Worm (Caenorhabditis elegans) whole organism, L1 larva: Measurements from ENCODE around the gene lips-17.

Source experiments
- C34B4.2 ChIP-seq: sonication (generic microtip); optimal IDR thresholded peaks from 2 replicates; lab custom pipeline; 2017; ENCODE audit warnings: mild to moderate bottlenecking, missing genetic modification characterization, missing compliant biosample characterization
- F16B12.6 ChIP-seq: fragments of 150-350 bp; optimal IDR thresholded peaks from 2 replicates; lab custom pipeline; 2014; ENCODE audit warnings: missing biosample characterization, missing genetic modification characterization
- Y116A8C.19 ChIP-seq: sonication (generic microtip); optimal IDR thresholded peaks from 2 replicates; lab custom pipeline; 2016; ENCODE audit warnings: missing compliant biosample characterization, missing genetic modification characterization, borderline replicate concordance
- aha-1 ChIP-seq: fragments of 150-350 bp; optimal IDR thresholded peaks from 2 replicates; lab custom pipeline; 2014; ENCODE audit warnings: missing biosample characterization, missing genetic modification characterization
- alr-1 ChIP-seq: fragments of 200-800 bp; sonication (Bioruptor generic); optimal IDR thresholded peaks from 2 replicates; lab custom pipeline; 2018; ENCODE audit warnings: borderline replicate concordance, mild to moderate bottlenecking, missing genetic modification characterization, missing compliant biosample characterization
- aly-2 ChIP-seq: fragments of 150-350 bp; optimal IDR thresholded peaks from 2 replicates; lab custom pipeline; 2014; ENCODE audit warnings: missing biosample characterization, missing genetic modification characterization
- blmp-1 ChIP-seq: fragments of 150-350 bp; optimal IDR thresholded peaks from 2 replicates; lab custom pipeline; 2014; ENCODE audit warnings: missing biosample characterization, missing genetic modification characterization
- ceh-90 ChIP-seq: sonication (generic microtip); optimal IDR thresholded peaks from 2 replicates; lab custom pipeline; 2016; ENCODE audit warnings: missing genetic modification characterization, missing compliant biosample characterization
- ces-1 ChIP-seq: fragments of 150-350 bp; optimal IDR thresholded peaks from 2 replicates; lab custom pipeline; 2014; ENCODE audit warnings: missing biosample characterization, missing genetic modification reagents, missing genetic modification characterization
- dpl-1 ChIP-seq, 3 experiments: fragments of 150-350 bp in 2 of 3; sonication (generic microtip) in 1 of 3; optimal IDR thresholded peaks; 2 replicates each; lab custom pipeline; 2014 to 2017; ENCODE audit warnings: missing biosample characterization in 3 of 3, missing genetic modification characterization in 3 of 3, missing genetic modification reagents in 3 of 3
- efl-1 ChIP-seq, 4 experiments: fragments of 150-350 bp; optimal IDR thresholded peaks in 3 of 4; peaks in 1 of 4; 1 replicate in 1 of 4; 2 replicates in 3 of 4; lab custom pipeline; 2014; ENCODE audit warnings: missing biosample characterization in 2 of 4, missing genetic modification characterization in 2 of 4, missing genetic modification reagents in 2 of 4
- efl-3 ChIP-seq: fragments of 200-800 bp; sonication (Bioruptor generic); optimal IDR thresholded peaks from 2 replicates; lab custom pipeline; 2018; ENCODE audit warnings: mild to moderate bottlenecking, missing genetic modification characterization, missing compliant biosample characterization
- elt-2 ChIP-seq: sonication (generic microtip); optimal IDR thresholded peaks from 2 replicates; lab custom pipeline; 2016; ENCODE audit warnings: missing genetic modification characterization, mild to moderate bottlenecking, inconsistent platforms, missing compliant biosample characterization, missing genetic modification reagents
- fkh-4 ChIP-seq: sonication (generic microtip); optimal IDR thresholded peaks from 2 replicates; lab custom pipeline; 2016; ENCODE audit warnings: missing compliant biosample characterization, missing genetic modification characterization, borderline replicate concordance
- grh-1 ChIP-seq: fragments of 200-800 bp; sonication (Bioruptor generic); IDR thresholded peaks from 2 replicates; pipeline ENCODE4 v1.3.6; 2022; ENCODE audit warnings: missing genetic modification reagents, missing genetic modification characterization, missing compliant biosample characterization
- hpl-2 ChIP-seq: fragments of 150-350 bp; optimal IDR thresholded peaks from 2 replicates; lab custom pipeline; 2014; ENCODE audit warnings: missing biosample characterization, missing genetic modification reagents, missing genetic modification characterization
- irx-1 ChIP-seq: sonication (generic microtip); optimal IDR thresholded peaks from 2 replicates; lab custom pipeline; 2016; ENCODE audit warnings: missing genetic modification characterization, missing compliant biosample characterization
- isw-1 ChIP-seq: fragments of 200-800 bp; sonication (Bioruptor generic); IDR thresholded peaks from 2 replicates; pipeline ENCODE4 v1.3.6; 2022; ENCODE audit warnings: missing genetic modification characterization, missing compliant biosample characterization
- jun-1 ChIP-seq: fragments of 150-350 bp; optimal IDR thresholded peaks from 2 replicates; lab custom pipeline; 2014; ENCODE audit warnings: missing biosample characterization, missing genetic modification reagents, missing genetic modification characterization
- lin-15B ChIP-seq: fragments of 150-350 bp; sonication (generic microtip); optimal IDR thresholded peaks from 3 replicates; lab custom pipeline; 2014; ENCODE audit warnings: missing biosample characterization, missing genetic modification characterization
- lin-35 ChIP-seq, 2 experiments: fragments of 150-350 bp; optimal IDR thresholded peaks; 2 replicates each; lab custom pipeline; 2014; ENCODE audit warnings: missing biosample characterization in 2 of 2, missing genetic modification characterization in 2 of 2, missing genetic modification reagents in 2 of 2
- lir-3 ChIP-seq: sonication (generic microtip); optimal IDR thresholded peaks from 2 replicates; lab custom pipeline; 2016; ENCODE audit warnings: mild to moderate bottlenecking, missing genetic modification characterization, moderate library complexity, missing compliant biosample characterization; ENCODE audit not compliant: poor library complexity
- mdl-1 ChIP-seq, 2 experiments: fragments of 150-350 bp; optimal IDR thresholded peaks; 2 replicates each; lab custom pipeline; 2014 to 2017; ENCODE audit warnings: missing biosample characterization in 2 of 2, missing genetic modification characterization in 2 of 2, inconsistent platforms in 1 of 2
- nhr-11 ChIP-seq: fragments of 150-350 bp; optimal IDR thresholded peaks from 2 replicates; lab custom pipeline; 2014; ENCODE audit warnings: missing biosample characterization, missing genetic modification characterization
- nhr-12 ChIP-seq: sonication (generic microtip); optimal IDR thresholded peaks from 2 replicates; lab custom pipeline; 2017; ENCODE audit warnings: missing biosample characterization, missing genetic modification characterization
- nhr-19 ChIP-seq: fragments of 200-800 bp; sonication (Bioruptor generic); conservative IDR thresholded peaks from 2 replicates; pipeline ENCODE4 v1.3.6; 2022; ENCODE audit warnings: missing genetic modification characterization, missing compliant biosample characterization
- nhr-237 ChIP-seq: fragments of 150-350 bp; optimal IDR thresholded peaks from 2 replicates; lab custom pipeline; 2014; ENCODE audit warnings: missing biosample characterization, missing genetic modification characterization
- nhr-47 ChIP-seq: sonication (generic microtip); optimal IDR thresholded peaks from 2 replicates; lab custom pipeline; 2016; ENCODE audit warnings: mild to moderate bottlenecking, missing genetic modification characterization, moderate library complexity, missing compliant biosample characterization
- nhr-76 ChIP-seq: sonication (generic microtip); optimal IDR thresholded peaks from 2 replicates; lab custom pipeline; 2017; ENCODE audit warnings: missing biosample characterization, missing genetic modification characterization
- nhr-77 ChIP-seq: fragments of 150-350 bp; optimal IDR thresholded peaks from 2 replicates; lab custom pipeline; 2014; ENCODE audit warnings: missing biosample characterization, missing genetic modification characterization
- nhr-84 ChIP-seq: sonication (generic microtip); optimal IDR thresholded peaks from 2 replicates; lab custom pipeline; 2017; ENCODE audit warnings: missing biosample characterization, missing genetic modification characterization
- nhr-85 ChIP-seq: sonication (generic microtip); peaks from one replicate; lab custom pipeline; 2016; ENCODE audit warnings: missing genetic modification characterization, inconsistent platforms, missing compliant biosample characterization
- nhr-90 ChIP-seq: sonication (generic microtip); optimal IDR thresholded peaks from 2 replicates; lab custom pipeline; 2016; ENCODE audit warnings: mild to moderate bottlenecking, missing genetic modification characterization, missing compliant biosample characterization; ENCODE audit not compliant: poor library complexity
- pqm-1 ChIP-seq: sonication (generic microtip); optimal IDR thresholded peaks from 3 replicates; lab custom pipeline; 2017; ENCODE audit warnings: missing biosample characterization, missing genetic modification characterization
- rnt-1 ChIP-seq: sonication (generic microtip); optimal IDR thresholded peaks from 2 replicates; lab custom pipeline; 2016; ENCODE audit warnings: mild to moderate bottlenecking, missing genetic modification characterization, moderate library complexity, missing compliant biosample characterization
- skn-1 ChIP-seq: fragments of 150-350 bp; optimal IDR thresholded peaks from 2 replicates; lab custom pipeline; 2014; ENCODE audit warnings: missing biosample characterization, missing genetic modification characterization
- snpc-4 ChIP-seq: fragments of 150-350 bp; optimal IDR thresholded peaks from 2 replicates; lab custom pipeline; 2014; ENCODE audit warnings: missing biosample characterization, missing genetic modification characterization
- snu-23 ChIP-seq: sonication (generic microtip); optimal IDR thresholded peaks from 2 replicates; lab custom pipeline; 2016; ENCODE audit warnings: missing genetic modification characterization, missing compliant biosample characterization
- sox-4 ChIP-seq: sonication (generic microtip); optimal IDR thresholded peaks from 2 replicates; lab custom pipeline; 2016; ENCODE audit warnings: missing genetic modification characterization, missing compliant biosample characterization
- sptf-1 ChIP-seq: fragments of 150-350 bp; optimal IDR thresholded peaks from 2 replicates; lab custom pipeline; 2014; ENCODE audit warnings: missing biosample characterization, missing genetic modification characterization
- sup-37 ChIP-seq: fragments of 200-800 bp; sonication (Bioruptor generic); optimal IDR thresholded peaks from 2 replicates; lab custom pipeline; 2018; ENCODE audit warnings: mild to moderate bottlenecking, missing genetic modification characterization, missing compliant biosample characterization
- tbx-2 ChIP-seq: sonication (generic microtip); optimal IDR thresholded peaks from 2 replicates; lab custom pipeline; 2016; ENCODE audit warnings: missing genetic modification characterization, missing compliant biosample characterization
- vab-15 ChIP-seq: sonication (generic microtip); optimal IDR thresholded peaks from 2 replicates; lab custom pipeline; 2017; ENCODE audit warnings: missing genotype, mild to moderate bottlenecking, missing genetic modification characterization, missing compliant biosample characterization
- zag-1 ChIP-seq: fragments of 150-350 bp; optimal IDR thresholded peaks from 2 replicates; lab custom pipeline; 2014; ENCODE audit warnings: missing biosample characterization, missing genetic modification characterization
- ztf-11 ChIP-seq, 2 experiments: sonication (generic microtip); optimal IDR thresholded peaks; 2 replicates each; lab custom pipeline; 2016 to 2017; ENCODE audit warnings: missing genetic modification characterization in 2 of 2, missing biosample characterization in 1 of 2, missing compliant biosample characterization in 1 of 2

lips-17 gene

ce11 chrII:7593227-7593626 lies 14.8 kb upstream of the lips-17 start (continued):
- TF ChIP-seq elt-2 (tag; lab: Kevin White, UChicago) = no peak
- no peak for TF ChIP-seq rnt-1 (tag; lab: Kevin White, UChicago)
- TF ChIP-seq fkh-4 = no peak
- peak in 1 of 2 experiments; percentile 46 for TF ChIP-seq lin-35 (GFP tag; optimal IDR thresholded peaks at IDR 0.05; lab: Kevin White, UChicago)
- no peak for TF ChIP-seq ceh-90 (tag; lab: Kevin White, UChicago)
- peak; percentile 37 for TF ChIP-seq isw-1 (GFP tag; lab: Robert Waterston, UW)
- no peak for TF ChIP-seq nhr-11 (tag; lab: Kevin White, UChicago)
- TF ChIP-seq snpc-4 (tag; lab: Kevin White, UChicago) = no peak
- TF ChIP-seq efl-1 (optimal IDR thresholded peaks at IDR 0.05; lab: Kevin White, UChicago) = no peak
- no peak for TF ChIP-seq efl-1 (GFP tag; optimal IDR thresholded peaks at IDR 0.05 in 1 of 2; lab: Kevin White, UChicago)
- no peak for TF ChIP-seq ztf-11 (tag; optimal IDR thresholded peaks at IDR 0.05; lab: Kevin White, UChicago)
- no peak for TF ChIP-seq aly-2 (tag; lab: Kevin White, UChicago)
- no peak for TF ChIP-seq lin-15B (tag; lab: Kevin White, UChicago)
- TF ChIP-seq sptf-1 = no peak
- peak; percentile 67 for TF ChIP-seq nhr-47
- no peak for TF ChIP-seq nhr-84
- TF ChIP-seq snu-23 (GFP tag; lab: Kevin White, UChicago) = peak; percentile 32
- TF ChIP-seq nhr-77 (tag; lab: Kevin White, UChicago) = no peak
- no peak for TF ChIP-seq pqm-1 (tag; lab: Kevin White, UChicago)
- TF ChIP-seq sup-37 (GFP tag; lab: Kevin White, UChicago) = no peak
- TF ChIP-seq tbx-2 (tag; lab: Kevin White, UChicago) = peak; percentile 49
- no peak for TF ChIP-seq nhr-19 (GFP tag; lab: Robert Waterston, UW)
- TF ChIP-seq F16B12.6 (tag; lab: Kevin White, UChicago) = no peak
- no peak for TF ChIP-seq mdl-1 (tag; optimal IDR thresholded peaks at IDR 0.05; lab: Kevin White, UChicago)
- TF ChIP-seq aha-1 (tag; lab: Kevin White, UChicago) = no peak
- TF ChIP-seq grh-1 (GFP tag; lab: Robert Waterston, UW) = no peak
- no peak for TF ChIP-seq alr-1 (tag; lab: Kevin White, UChicago)
- TF ChIP-seq zag-1 (tag; lab: Kevin White, UChicago) = no peak
- TF ChIP-seq blmp-1 = no peak
- no peak for TF ChIP-seq skn-1
- no peak for TF ChIP-seq lir-3 (tag; lab: Kevin White, UChicago)
- TF ChIP-seq hpl-2 (GFP tag; lab: Kevin White, UChicago) = no peak
- TF ChIP-seq C34B4.2 (tag; lab: Kevin White, UChicago) = no peak
- TF ChIP-seq nhr-85 = no peak
- TF ChIP-seq efl-3 = no peak
- no peak for TF ChIP-seq nhr-12 (tag; lab: Kevin White, UChicago)
- TF ChIP-seq Y116A8C.19 (tag; lab: Kevin White, UChicago) = no peak
- TF ChIP-seq nhr-76 (tag; lab: Kevin White, UChicago) = no peak
- no peak for TF ChIP-seq sox-4 (tag; lab: Kevin White, UChicago)
- no peak for TF ChIP-seq jun-1 (tag; lab: Kevin White, UChicago)
- no peak for TF ChIP-seq dpl-1 (GFP tag; optimal IDR thresholded peaks at IDR 0.05; lab: Kevin White, UChicago)
- no peak for TF ChIP-seq ces-1
- no peak for TF ChIP-seq vab-15 (tag; lab: Kevin White, UChicago)
- no peak for TF ChIP-seq nhr-90 (tag; lab: Kevin White, UChicago)
- TF ChIP-seq nhr-237 (tag; lab: Kevin White, UChicago) = no peak
- no peak for TF ChIP-seq irx-1 (tag; lab: Kevin White, UChicago)
